Worm (Caenorhabditis elegans): ENCODE results near the gene sir-2.2.

Gene sir-2.2

ce11 chrX:13328868-13329267, 1.0 kb downstream of the sir-2.2 start (continued):
- TF ChIP-seq spr-3 (GFP tag; optimal IDR thresholded peaks at IDR 0.05) (no peak), jun-1 (tag; optimal IDR thresholded peaks at IDR 0.05) (no peak), nhr-41 (GFP tag; IDR thresholded peaks at IDR 0.05) (no peak), hlh-11 (tag; optimal IDR thresholded peaks at IDR 0.05) (peak; percentile 92), nhr-11 (tag; optimal IDR thresholded peaks at IDR 0.05) (peak; percentile 87), arid-1 (GFP tag; conservative IDR thresholded peaks at IDR 0.05) (no peak), ZK337.2 (GFP tag; IDR thresholded peaks at IDR 0.05) (no peak), lin-29 (GFP tag; IDR thresholded peaks at IDR 0.05) (no peak), cey-2 (tag; optimal IDR thresholded peaks at IDR 0.05; ENCODE audit: borderline replicate concordance, insufficient read depth) (no peak), ceh-62 (tag; optimal IDR thresholded peaks at IDR 0.05) (no peak), snpc-1.2 (GFP tag; IDR thresholded peaks at IDR 0.05) (no peak), F26F4.8 (GFP tag; conservative IDR thresholded peaks at IDR 0.05) (no peak), ceh-44 (GFP tag; IDR thresholded peaks at IDR 0.05) (no peak)

- peak; percentile 40 for TF ChIP-seq aha-1 (tag)
- TF ChIP-seq nhr-111 (GFP tag; optimal IDR thresholded peaks at IDR 0.05): no peak
These were observed 3.5 kb downstream of the sir-2.2 start, which contains the start of gene sir-2.3 for ce11 chrX:13331386-13331785. TSS of gene sir-2.3 (plus strand) at chrX:13331686.

- TF ChIP-seq nhr-41 (GFP tag; IDR thresholded peaks at IDR 0.05): no peak
- TF ChIP-seq mdl-1 (tag; optimal IDR thresholded peaks at IDR 0.05): peak in 1 of 2 experiments; percentile 41
- 0 out of 2 replicates have a peak, but pooled peaks have one; percentile 29 for TF ChIP-seq tra-1 (GFP tag; IDR thresholded peaks at IDR 0.05)
- TF ChIP-seq php-3 (GFP tag; IDR thresholded peaks at IDR 0.05): 0 out of 2 replicates have a peak, but pooled peaks have one; percentile 23
- peak; percentile 79 for TF ChIP-seq dmd-6 (GFP tag; IDR thresholded peaks at IDR 0.05)
- TF ChIP-seq lin-15B (tag; optimal IDR thresholded peaks at IDR 0.05): no peak
- TF ChIP-seq nhr-28 (tag; optimal IDR thresholded peaks at IDR 0.05): peak; percentile 55
- TF ChIP-seq dve-1 (tag; optimal IDR thresholded peaks at IDR 0.05; ENCODE audit: insufficient read depth): peak; percentile 50
- TF ChIP-seq mxl-3 (GFP tag; optimal IDR thresholded peaks at IDR 0.05): peak; percentile 8
- TF ChIP-seq daf-16 (GFP tag; optimal IDR thresholded peaks at IDR 0.05): no peak
- peak; percentile 81 for TF ChIP-seq daf-16 (tag; optimal IDR thresholded peaks at IDR 0.05)
- TF ChIP-seq hlh-11 (tag; optimal IDR thresholded peaks at IDR 0.05): peak; percentile 79
- no peak for TF ChIP-seq nhr-237 (tag; optimal IDR thresholded peaks at IDR 0.05)
- TF ChIP-seq nhr-77 (tag; optimal IDR thresholded peaks at IDR 0.05): peak; percentile 61
- TF ChIP-seq pqm-1 (tag; optimal IDR thresholded peaks at IDR 0.05): peak; percentile 90
- no peak for TF ChIP-seq lsy-2 (tag; optimal IDR thresholded peaks at IDR 0.05)
- TF ChIP-seq hlh-30 (tag; optimal IDR thresholded peaks at IDR 0.05; ENCODE audit: insufficient read depth): peak; percentile 3
These were observed 6.0 kb downstream of the sir-2.2 start, which contains the start of gene F46G10.4 for ce11 chrX:13333835-13334234. TSS of gene F46G10.4 (plus strand) at chrX:13334046.

ce11 chrX:13337000-13337399, 9.1 kb downstream of the sir-2.2 start:
- peak in 1 of 2 experiments; percentile 41 for TF ChIP-seq mdl-1 (tag; optimal IDR thresholded peaks at IDR 0.05)
- no peak for TF ChIP-seq nhr-48 (tag; optimal IDR thresholded peaks at IDR 0.05)
- TF ChIP-seq hlh-11 (tag; optimal IDR thresholded peaks at IDR 0.05): peak; percentile 9
- TF ChIP-seq hlh-30 (tag; optimal IDR thresholded peaks at IDR 0.05; ENCODE audit: insufficient read depth): peak; percentile 65

- peak in 1 of 2 experiments; percentile 83 for TF ChIP-seq unc-62 (GFP tag; optimal IDR thresholded peaks at IDR 0.05 in 1 of 2)
- no peak for TF ChIP-seq unc-62 (tag; optimal IDR thresholded peaks at IDR 0.05)
- TF ChIP-seq lin-15B (tag; optimal IDR thresholded peaks at IDR 0.05): no peak
These were observed 9.9 kb downstream of the sir-2.2 start, which contains the start of gene ptr-24 for ce11 chrX:13337728-13338127. TSS of gene ptr-24 (plus strand) at chrX:13338028.
